Worm (Caenorhabditis elegans): ENCODE results near the gene F41E6.8.

ce11 chrV:8650365-8650764 is 49.0 kb upstream of the F41E6.8 start:
- no peak for TF ChIP-seq mdl-1 (tag; optimal IDR thresholded peaks at IDR 0.05)
- TF ChIP-seq lsy-2 (tag; optimal IDR thresholded peaks at IDR 0.05) = no peak
- TF ChIP-seq ztf-11 (tag; optimal IDR thresholded peaks at IDR 0.05) = no peak
- no peak for TF ChIP-seq elt-3 (tag; optimal IDR thresholded peaks at IDR 0.05)
- no peak for TF ChIP-seq unc-39 (tag; optimal IDR thresholded peaks at IDR 0.05)
- no peak for TF ChIP-seq snpc-4 (tag; optimal IDR thresholded peaks at IDR 0.05)
- no peak for TF ChIP-seq nhr-237 (tag; optimal IDR thresholded peaks at IDR 0.05)
- TF ChIP-seq zag-1 (tag; optimal IDR thresholded peaks at IDR 0.05) = no peak
- TF ChIP-seq lin-39 (tag; optimal IDR thresholded peaks at IDR 0.05) = no peak
- TF ChIP-seq fos-1 (tag; optimal IDR thresholded peaks at IDR 0.05) = no peak
- TF ChIP-seq ceh-82 (tag; optimal IDR thresholded peaks at IDR 0.05) = no peak
- TF ChIP-seq nhr-23 (tag; optimal IDR thresholded peaks at IDR 0.05) = no peak
- no peak for TF ChIP-seq nhr-77 (tag; optimal IDR thresholded peaks at IDR 0.05)
- no peak for TF ChIP-seq sem-4 (tag; optimal IDR thresholded peaks at IDR 0.05)

Data from whole organism, L2 larva.